Worm (Caenorhabditis elegans): ENCODE data around the gene F14E5.8.
A peak's percentile ranks its signal among the peaks of the same experiment; 100 is the strongest.

The F14E5.8 gene

DNA sequence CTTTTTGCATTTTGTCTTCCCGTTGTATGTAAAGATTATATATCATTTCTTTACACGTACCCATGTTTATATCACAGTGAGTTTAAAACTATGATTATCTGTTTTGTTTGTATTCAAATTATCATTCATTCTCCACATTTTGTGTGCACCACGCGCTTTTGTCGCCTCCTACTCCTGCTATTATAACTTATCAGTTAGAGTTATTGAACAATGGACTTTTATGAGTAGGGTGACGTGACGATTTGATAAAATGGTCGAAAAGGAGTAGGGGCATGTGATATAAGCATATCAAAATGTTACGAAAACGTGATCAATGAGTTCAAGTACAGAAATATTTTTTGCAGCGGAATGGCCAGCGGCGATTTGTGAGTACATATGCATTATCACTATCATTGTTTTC lies 37.0 kb upstream of the F14E5.8 start (continued):
- TF ChIP-seq dpl-1 (GFP tag; optimal IDR thresholded peaks at IDR 0.05) (no peak), blmp-1 (tag; optimal IDR thresholded peaks at IDR 0.05) (no peak), sptf-1 (tag; optimal IDR thresholded peaks at IDR 0.05) (no peak), fos-1 (tag; optimal IDR thresholded peaks at IDR 0.05) (no peak), skn-1 (tag; optimal IDR thresholded peaks at IDR 0.05) (no peak), snpc-4 (tag; optimal IDR thresholded peaks at IDR 0.05) (no peak), jun-1 (tag; optimal IDR thresholded peaks at IDR 0.05) (peak; percentile 74), ceh-88 (GFP tag; IDR thresholded peaks at IDR 0.05) (no peak), pqm-1 (tag; optimal IDR thresholded peaks at IDR 0.05) (peak; percentile 79), lin-39 (tag; optimal IDR thresholded peaks at IDR 0.05) (no peak), nhr-71 (tag; optimal IDR thresholded peaks at IDR 0.05) (peak; percentile 68), tlp-1 (tag; optimal IDR thresholded peaks at IDR 0.05) (peak; percentile 2), egl-13 (tag; optimal IDR thresholded peaks at IDR 0.05) (peak; percentile 69), nhr-11 (tag; optimal IDR thresholded peaks at IDR 0.05) (no peak)

DNA sequence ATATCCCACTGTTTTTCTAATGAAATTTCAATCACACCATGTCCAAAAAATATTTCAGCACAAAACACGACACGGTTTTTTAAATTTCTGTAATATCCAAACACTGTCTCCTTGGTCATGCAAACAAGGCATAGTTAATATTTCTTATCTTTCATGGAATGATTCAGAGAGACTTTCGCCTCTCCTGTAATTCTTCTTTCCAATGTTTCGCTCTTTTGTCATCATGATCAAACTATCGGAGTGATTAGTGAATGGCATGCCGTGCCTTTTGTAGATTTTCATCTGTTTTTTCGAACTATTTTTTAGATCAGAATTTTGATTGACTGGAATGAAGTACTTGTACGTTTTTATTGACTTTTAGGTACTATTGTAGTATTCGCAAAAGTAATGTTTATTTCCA lies 35.6 kb upstream of the F14E5.8 start:
- TF ChIP-seq pqm-1 (tag; optimal IDR thresholded peaks at IDR 0.05) (peak; percentile 67), dsc-1 (tag; optimal IDR thresholded peaks at IDR 0.05) (no peak), alr-1 (tag; optimal IDR thresholded peaks at IDR 0.05; ENCODE audit: borderline replicate concordance) (no peak), elt-2 (tag; optimal IDR thresholded peaks at IDR 0.05) (peak; percentile 62), efl-1 (optimal IDR thresholded peaks at IDR 0.05) (no peak), efl-1 (GFP tag; optimal IDR thresholded peaks at IDR 0.05 in 1 of 2) (no peak), tbx-2 (tag; optimal IDR thresholded peaks at IDR 0.05) (no peak), C16A3.4 (tag; optimal IDR thresholded peaks at IDR 0.05) (no peak), unc-30 (tag; optimal IDR thresholded peaks at IDR 0.05) (no peak), lin-15B (tag; optimal IDR thresholded peaks at IDR 0.05) (no peak), nhr-20 (tag; optimal IDR thresholded peaks at IDR 0.05) (peak; percentile 33), nhr-90 (tag; optimal IDR thresholded peaks at IDR 0.05; ENCODE audit: poor library complexity) (no peak), nhr-237 (tag; optimal IDR thresholded peaks at IDR 0.05) (no peak)

DNA sequence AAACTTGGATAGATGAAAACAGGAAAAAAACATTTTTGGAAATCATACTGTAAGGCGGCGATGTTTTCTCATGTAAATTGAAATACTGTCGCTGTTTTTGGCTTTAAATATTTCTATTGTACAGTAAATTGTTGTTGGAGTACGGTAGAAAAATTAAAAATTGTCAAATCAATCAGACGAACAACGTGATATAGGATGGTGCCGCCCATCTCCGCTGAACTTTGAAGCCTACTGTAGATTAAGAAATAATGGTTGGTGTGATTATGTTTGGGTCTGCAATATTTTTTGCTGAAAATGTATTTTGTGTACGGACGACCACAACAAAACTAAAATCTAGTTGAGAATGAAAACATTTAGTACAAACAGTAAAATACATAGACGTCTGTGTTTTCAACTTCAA lies 34.3 kb upstream of the F14E5.8 start:
- TF ChIP-seq snu-23 (GFP tag; optimal IDR thresholded peaks at IDR 0.05) (no peak), ceh-90 (tag; optimal IDR thresholded peaks at IDR 0.05) (no peak), elt-2 (tag; optimal IDR thresholded peaks at IDR 0.05) (peak; percentile 17), vab-15 (tag; optimal IDR thresholded peaks at IDR 0.05) (no peak), lsy-2 (tag; optimal IDR thresholded peaks at IDR 0.05) (peak in 1 of 2 experiments; percentile 23), efl-1 (optimal IDR thresholded peaks at IDR 0.05) (no peak), efl-1 (GFP tag; optimal IDR thresholded peaks at IDR 0.05 in 1 of 2) (no peak)

DNA sequence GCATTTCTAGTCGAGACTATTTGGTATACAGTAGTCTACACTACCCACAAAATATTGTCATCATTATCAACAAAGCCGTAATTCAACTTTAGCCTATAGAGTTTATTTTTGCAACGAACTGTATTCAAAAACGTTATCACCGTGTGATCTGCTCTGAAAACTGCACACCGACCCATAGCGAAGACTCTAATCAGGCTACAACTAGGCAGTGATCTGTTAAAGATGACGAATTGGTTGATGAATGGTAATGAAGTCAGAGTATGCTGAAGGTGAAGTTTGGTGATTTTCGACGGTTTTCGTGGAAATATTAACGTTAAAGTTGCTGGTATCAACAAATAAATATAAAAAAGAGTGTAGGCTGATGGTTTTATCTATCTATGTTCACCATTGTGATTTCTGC lies 33.0 kb upstream of the F14E5.8 start:
- TF ChIP-seq tbx-2 (tag; optimal IDR thresholded peaks at IDR 0.05) (no peak), aha-1 (tag; optimal IDR thresholded peaks at IDR 0.05) (no peak), elt-2 (tag; optimal IDR thresholded peaks at IDR 0.05) (peak; percentile 64), nhr-20 (tag; optimal IDR thresholded peaks at IDR 0.05) (peak; percentile 0), unc-62 (GFP tag; optimal IDR thresholded peaks at IDR 0.05) (no peak), pqm-1 (tag; optimal IDR thresholded peaks at IDR 0.05) (peak; percentile 13)

DNA sequence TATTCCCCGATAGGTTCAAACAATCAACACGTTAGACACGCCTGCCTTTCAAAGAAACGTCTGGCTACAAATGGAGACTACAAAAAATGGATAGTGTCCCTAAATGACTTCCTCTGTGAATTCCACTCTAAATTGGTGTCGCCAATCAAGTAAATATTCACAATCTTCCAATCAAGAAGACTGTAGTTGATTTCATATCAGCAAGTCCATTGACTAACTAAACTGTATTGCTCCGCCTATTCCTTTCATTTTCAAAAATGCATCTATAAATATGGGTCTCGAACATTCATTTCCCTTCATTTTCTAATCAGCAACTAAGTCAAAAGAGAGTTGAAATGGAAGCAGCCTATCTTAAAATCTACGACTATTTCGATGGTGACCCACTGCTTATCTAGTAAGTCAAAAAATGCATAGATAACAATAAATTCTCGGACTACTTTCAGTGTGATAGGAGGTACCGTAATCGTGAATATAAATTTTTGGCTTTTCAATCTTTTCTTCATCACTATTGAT lies 31.8 kb upstream of the F14E5.8 start, which contains the start of gene drd-1:
Gene drd-1 (plus strand): TSS at position 51 of the 513 bp plus-strand sequence.
- no peak for TF ChIP-seq F16B12.6 (tag; optimal IDR thresholded peaks at IDR 0.05)
- TF ChIP-seq elt-2 (tag; optimal IDR thresholded peaks at IDR 0.05), result peak; percentile 97
- TF ChIP-seq jun-1 (tag; optimal IDR thresholded peaks at IDR 0.05), result peak; percentile 31
- no peak for TF ChIP-seq nhr-11 (tag; optimal IDR thresholded peaks at IDR 0.05)
- no peak for TF ChIP-seq unc-130 (tag; optimal IDR thresholded peaks at IDR 0.05)
- no peak for TF ChIP-seq rnt-1 (tag; optimal IDR thresholded peaks at IDR 0.05)
- TF ChIP-seq pqm-1 (tag; optimal IDR thresholded peaks at IDR 0.05), result peak; percentile 77
- TF ChIP-seq lin-14 (GFP tag; optimal IDR thresholded peaks at IDR 0.05), result peak; percentile 10
- no peak for TF ChIP-seq efl-1 (optimal IDR thresholded peaks at IDR 0.05)
- peak in 1 of 2 experiments; percentile 66 for TF ChIP-seq efl-1 (GFP tag; optimal IDR thresholded peaks at IDR 0.05 in 1 of 2)
- TF ChIP-seq nhr-85 (tag), result no peak
- peak; percentile 57 for TF ChIP-seq nhr-20 (tag; optimal IDR thresholded peaks at IDR 0.05)
- no peak for TF ChIP-seq isw-1 (GFP tag; IDR thresholded peaks at IDR 0.05)
- TF ChIP-seq ceh-8 (GFP tag; optimal IDR thresholded peaks at IDR 0.05), result no peak
- TF ChIP-seq nhr-90 (tag; optimal IDR thresholded peaks at IDR 0.05; ENCODE audit: poor library complexity), result no peak
- peak; percentile 11 for TF ChIP-seq tlp-1 (tag; optimal IDR thresholded peaks at IDR 0.05)
- TF ChIP-seq tbx-2 (tag; optimal IDR thresholded peaks at IDR 0.05), result no peak
- no peak for TF ChIP-seq irx-1 (tag; optimal IDR thresholded peaks at IDR 0.05)
